Fruit fly (Drosophila melanogaster) whole organism, adult: Measurements from ENCODE around the gene png.

Experiments
- CG11617 ChIP-seq: fragments of 200-800 bp; sonication (Bioruptor generic); optimal IDR thresholded peaks from 2 replicates; lab custom pipeline; 2017; ENCODE audit warnings: mild to moderate bottlenecking, missing biosample characterization, missing genetic modification reagents, missing genetic modification characterization
- CG12768 ChIP-seq: fragments of 200-800 bp; sonication (Bioruptor generic); optimal IDR thresholded peaks from 2 replicates; lab custom pipeline; 2017; ENCODE audit warnings: missing biosample characterization, missing genetic modification characterization, mild to moderate bottlenecking, moderate library complexity, missing genetic modification reagents
- CG14711 ChIP-seq: fragments of 200-800 bp; sonication (Bioruptor generic); optimal IDR thresholded peaks from 2 replicates; lab custom pipeline; 2018; ENCODE audit warnings: missing biosample characterization, mild to moderate bottlenecking, missing genetic modification characterization, moderate library complexity
- CG1620 ChIP-seq: fragments of 200-800 bp; sonication (Bioruptor generic); optimal IDR thresholded peaks from 2 replicates; lab custom pipeline; 2016; ENCODE audit warnings: missing biosample characterization, missing genetic modification characterization
- CG33017 ChIP-seq: fragments of 200-800 bp; sonication (Bioruptor generic); optimal IDR thresholded peaks from 2 replicates; lab custom pipeline; 2018; ENCODE audit warnings: missing biosample characterization, mild to moderate bottlenecking, missing genetic modification characterization, moderate library complexity
- CG5204 ChIP-seq: fragments of 200-800 bp; sonication (Bioruptor generic); optimal IDR thresholded peaks from 2 replicates; lab custom pipeline; 2016; ENCODE audit warnings: missing biosample characterization, missing genetic modification characterization
- CG7045 ChIP-seq: fragments of 200-800 bp; sonication (Bioruptor generic); optimal IDR thresholded peaks from 2 replicates; lab custom pipeline; 2017; ENCODE audit warnings: missing biosample characterization, mild to moderate bottlenecking, missing genetic modification characterization
- CG7101 ChIP-seq: fragments of 200-800 bp; sonication (Bioruptor generic); optimal IDR thresholded peaks from 2 replicates; lab custom pipeline; 2018; ENCODE audit warnings: missing biosample characterization, mild to moderate bottlenecking, missing genetic modification characterization, moderate library complexity
- Clk ChIP-seq: fragments of 200-800 bp; sonication (Bioruptor generic); optimal IDR thresholded peaks from 2 replicates; lab custom pipeline; 2017; ENCODE audit warnings: missing biosample characterization, missing genetic modification characterization
- Crg-1 ChIP-seq: fragments of 200-800 bp; sonication (Bioruptor generic); optimal IDR thresholded peaks from 2 replicates; lab custom pipeline; 2016; ENCODE audit warnings: missing biosample characterization, missing genetic modification characterization
- Hr96 ChIP-seq: fragments of 200-800 bp; sonication (Bioruptor generic); optimal IDR thresholded peaks from 2 replicates; lab custom pipeline; 2016; ENCODE audit warnings: missing biosample characterization, missing genetic modification characterization
- Mnt ChIP-seq: fragments of 200-800 bp; sonication (Bioruptor generic); optimal IDR thresholded peaks from 2 replicates; lab custom pipeline; 2016; ENCODE audit warnings: missing biosample characterization, mild to moderate bottlenecking, missing genetic modification characterization
- bab1 ChIP-seq: fragments of 200-800 bp; sonication (Bioruptor generic); optimal IDR thresholded peaks from 3 replicates; lab custom pipeline; 2019; ENCODE audit warnings: missing biosample characterization, mild to moderate bottlenecking, missing genetic modification characterization, moderate library complexity
- cic ChIP-seq: fragments of 200-800 bp; sonication (Bioruptor generic); optimal IDR thresholded peaks from 2 replicates; lab custom pipeline; 2017; ENCODE audit warnings: missing biosample characterization, mild to moderate bottlenecking, missing genetic modification characterization, moderate library complexity
- cnc ChIP-seq, 2 experiments: fragments of >200 bp; optimal IDR thresholded peaks; 2 replicates each; lab custom pipeline; 2017
- kay ChIP-seq: fragments of 200-800 bp; sonication (Bioruptor generic); peaks from one replicate; lab custom pipeline; 2016; ENCODE audit warnings: missing biosample characterization, missing genetic modification characterization, borderline replicate concordance
- ovo ChIP-seq: fragments of 200-800 bp; sonication (Bioruptor generic); optimal IDR thresholded peaks from 2 replicates; lab custom pipeline; 2016; ENCODE audit warnings: missing biosample characterization, missing genetic modification characterization
- pad ChIP-seq: fragments of 200-800 bp; sonication (Bioruptor generic); optimal IDR thresholded peaks from 3 replicates; lab custom pipeline; 2017; ENCODE audit warnings: missing biosample characterization, missing genetic modification characterization, mild to moderate bottlenecking, moderate library complexity, missing genetic modification reagents
- tj ChIP-seq: fragments of 200-800 bp; sonication (Bioruptor generic); optimal IDR thresholded peaks from 3 replicates; lab custom pipeline; 2017; ENCODE audit warnings: missing biosample characterization, mild to moderate bottlenecking, missing genetic modification characterization, moderate library complexity
- toe ChIP-seq: fragments of 200-800 bp; sonication (Bioruptor generic); optimal IDR thresholded peaks from 2 replicates; lab custom pipeline; 2016; ENCODE audit warnings: missing biosample characterization, missing genetic modification characterization

Gene png

DNA sequence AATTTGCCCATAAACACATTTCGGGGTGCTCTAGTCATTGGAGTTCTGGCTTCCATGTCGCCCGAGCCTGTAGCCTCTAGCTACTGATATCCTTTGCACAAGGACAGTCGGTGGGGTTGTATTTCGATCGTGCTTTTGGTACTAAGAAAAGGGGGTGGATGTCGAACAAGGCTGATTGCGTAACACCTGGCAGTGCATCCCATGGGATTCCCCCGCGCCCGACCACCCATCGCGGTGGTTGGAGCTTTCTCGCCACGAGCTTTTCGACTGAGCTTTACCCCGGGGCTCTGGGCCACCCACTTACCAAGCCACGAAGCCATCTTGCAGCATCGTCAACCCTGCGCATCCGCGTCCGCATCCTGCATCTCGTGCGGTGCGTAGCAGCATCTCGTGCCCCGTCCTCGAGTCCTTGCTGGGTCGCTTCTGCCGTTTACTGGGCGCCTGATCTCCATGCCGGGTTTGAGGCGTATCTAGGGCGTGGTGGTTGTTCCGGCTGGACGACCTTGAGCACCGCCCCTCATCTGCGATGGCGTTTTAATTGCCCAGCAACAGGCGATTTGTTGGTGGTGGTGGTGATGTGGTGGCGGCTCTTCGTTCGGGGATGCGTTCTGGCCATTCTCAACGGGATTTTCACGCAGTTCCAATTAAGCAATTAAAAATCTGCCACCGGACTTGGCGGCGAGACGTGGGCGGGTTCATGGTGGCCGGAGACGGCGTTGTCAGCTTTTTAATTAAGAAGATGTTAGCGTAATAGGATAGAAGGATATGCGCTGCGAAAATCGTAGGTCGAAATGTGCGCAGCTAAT lies 40.5 kb upstream of the png start:
- TF ChIP-seq Crg-1 (GFP tag; lab: Kevin White, UChicago) (no peak), CG7101 (tag; lab: Kevin White, UChicago) (no peak), pad (GFP tag; lab: Kevin White, UChicago) (no peak), CG11617 (GFP tag; lab: Kevin White, UChicago) (no peak), tj (GFP tag; lab: Kevin White, UChicago) (no peak), CG1620 (GFP tag; lab: Kevin White, UChicago) (no peak), CG7045 (no peak), toe (GFP tag; lab: Kevin White, UChicago) (no peak), cnc (optimal IDR thresholded peaks at IDR 0.05; lab: Kevin White, UChicago) (no peak), CG12768 (GFP tag; lab: Kevin White, UChicago) (no peak), Clk (GFP tag; lab: Kevin White, UChicago) (no peak), kay (GFP tag; lab: Kevin White, UChicago) (no peak), ovo (GFP tag; lab: Kevin White, UChicago) (no peak), Hr96 (GFP tag; lab: Kevin White, UChicago) (no peak), CG33017 (tag; lab: Kevin White, UChicago) (no peak)

DNA sequence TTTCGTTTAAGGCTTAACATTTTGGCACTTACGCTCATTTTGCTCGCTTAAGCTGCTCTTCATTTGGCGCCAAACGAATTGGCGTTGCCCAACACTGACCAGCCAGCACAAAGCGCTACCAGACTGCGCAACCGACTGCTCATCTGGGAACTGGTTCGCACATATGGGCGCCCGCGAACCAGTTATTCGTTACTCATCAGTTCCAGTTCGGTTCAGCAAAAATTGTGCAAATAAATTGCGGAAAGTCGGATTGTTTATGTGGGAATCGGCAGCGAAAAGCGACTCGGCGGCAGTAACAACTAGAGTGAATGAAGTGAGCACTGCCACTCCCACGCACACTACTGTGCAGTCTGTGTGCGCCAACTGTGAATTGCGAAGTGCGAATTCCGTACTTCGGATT lies 35.5 kb upstream of the png start, which contains the start of gene Rilpl:
Gene Rilpl (plus strand): TSS at position 180 of the 400 bp plus-strand sequence.
- no peak for TF ChIP-seq Hr96 (GFP tag; lab: Kevin White, UChicago)
- no peak for TF ChIP-seq CG33017 (tag; lab: Kevin White, UChicago)
- TF ChIP-seq bab1 (GFP tag; lab: Kevin White, UChicago): peak; percentile 70
- TF ChIP-seq CG12768 (GFP tag; lab: Kevin White, UChicago): peak; percentile 53
- peak; percentile 4 for TF ChIP-seq CG14711 (tag; lab: Kevin White, UChicago)
- peak; percentile 23 for TF ChIP-seq tj (GFP tag; lab: Kevin White, UChicago)
- TF ChIP-seq cic: peak; percentile 49
- TF ChIP-seq ovo (GFP tag; lab: Kevin White, UChicago): peak; percentile 6
- peak; percentile 69 for TF ChIP-seq kay (GFP tag; lab: Kevin White, UChicago)
- TF ChIP-seq Clk (GFP tag; lab: Kevin White, UChicago): no peak
- no peak for TF ChIP-seq CG11617 (GFP tag; lab: Kevin White, UChicago)
- no peak for TF ChIP-seq CG7045
- TF ChIP-seq CG7101 (tag; lab: Kevin White, UChicago): peak; percentile 62
- TF ChIP-seq Crg-1 (GFP tag; lab: Kevin White, UChicago): peak; percentile 77
- TF ChIP-seq cnc (optimal IDR thresholded peaks at IDR 0.05; lab: Kevin White, UChicago): no peak
- TF ChIP-seq pad (GFP tag; lab: Kevin White, UChicago): peak; percentile 57
- peak; percentile 29 for TF ChIP-seq toe (GFP tag; lab: Kevin White, UChicago)
- peak; percentile 81 for TF ChIP-seq Mnt (GFP tag; lab: Kevin White, UChicago)
- TF ChIP-seq CG1620 (GFP tag; lab: Kevin White, UChicago): peak; percentile 69
- TF ChIP-seq CG5204 (GFP tag; lab: Kevin White, UChicago): no peak

DNA sequence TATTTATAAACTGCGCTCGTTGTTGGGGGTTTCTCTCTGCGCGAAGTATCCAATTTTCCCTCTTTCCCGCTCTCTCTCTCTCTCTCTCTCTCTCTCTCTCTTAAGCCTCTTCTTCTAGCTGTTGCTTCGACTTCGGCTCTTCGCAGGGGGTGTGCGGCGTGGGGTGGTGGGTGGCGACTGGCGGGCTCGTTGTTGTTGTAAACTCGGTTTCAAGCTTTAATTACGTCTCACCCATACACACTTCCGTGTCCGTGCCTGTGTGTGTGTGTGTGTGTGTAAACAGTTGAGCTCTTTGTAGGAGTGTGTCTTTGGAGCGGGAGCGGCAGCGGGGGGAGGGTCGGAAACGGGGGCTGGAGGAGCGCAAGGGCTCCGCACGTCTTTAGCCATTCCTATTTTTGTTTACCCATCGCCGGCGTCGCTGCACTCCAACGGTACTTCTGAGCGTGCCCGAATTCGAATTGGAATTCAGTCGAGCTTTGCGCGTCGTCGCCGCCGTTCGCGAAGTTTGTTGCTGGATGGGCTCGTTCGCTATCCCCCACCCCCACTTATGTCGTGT lies 30.8 kb upstream of the png start:
- TF ChIP-seq pad (GFP tag; lab: Kevin White, UChicago) (peak; percentile 40), tj (GFP tag; lab: Kevin White, UChicago) (peak; percentile 36), CG12768 (GFP tag; lab: Kevin White, UChicago) (peak; percentile 36), bab1 (GFP tag; lab: Kevin White, UChicago) (peak; percentile 18), Hr96 (GFP tag; lab: Kevin White, UChicago) (no peak), CG5204 (GFP tag; lab: Kevin White, UChicago) (no peak), ovo (GFP tag; lab: Kevin White, UChicago) (peak; percentile 90)

DNA sequence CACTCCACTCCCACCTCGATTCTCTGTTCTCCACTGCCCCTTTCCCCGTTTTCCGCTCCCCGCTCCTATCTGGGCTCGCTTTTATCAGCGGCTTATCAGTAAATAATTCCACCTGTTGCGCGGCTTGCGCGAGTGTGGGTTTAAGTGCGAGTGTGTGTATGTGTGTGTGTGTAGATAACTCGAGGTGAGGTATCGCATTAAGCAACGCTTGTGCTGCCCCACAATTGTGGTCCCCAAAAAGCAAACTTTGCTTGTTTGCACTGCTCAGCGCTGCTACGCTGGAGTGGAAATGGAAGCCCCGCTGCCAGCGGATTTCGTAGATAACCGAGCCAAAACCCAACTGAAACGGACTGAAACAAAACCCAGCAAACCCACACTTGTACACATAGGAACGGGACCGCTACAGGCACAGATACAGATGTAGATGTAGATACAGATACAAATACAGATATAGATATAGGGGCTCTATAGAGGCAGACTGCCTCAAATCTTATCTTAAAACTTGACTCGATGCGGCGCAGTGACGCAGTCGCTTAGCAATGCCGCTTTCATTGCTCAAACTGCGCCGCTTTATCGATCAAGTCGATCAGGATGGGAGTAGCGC lies 29.9 kb upstream of the png start:
- TF ChIP-seq CG7045 (no peak), kay (GFP tag; lab: Kevin White, UChicago) (no peak), CG11617 (GFP tag; lab: Kevin White, UChicago) (no peak), CG1620 (GFP tag; lab: Kevin White, UChicago) (no peak), CG33017 (tag; lab: Kevin White, UChicago) (no peak), CG5204 (GFP tag; lab: Kevin White, UChicago) (no peak), CG12768 (GFP tag; lab: Kevin White, UChicago) (peak; percentile 16), tj (GFP tag; lab: Kevin White, UChicago) (peak; percentile 64), pad (GFP tag; lab: Kevin White, UChicago) (peak; percentile 8), toe (GFP tag; lab: Kevin White, UChicago) (no peak), Mnt (GFP tag; lab: Kevin White, UChicago) (peak; percentile 31), Crg-1 (GFP tag; lab: Kevin White, UChicago) (no peak), Clk (GFP tag; lab: Kevin White, UChicago) (no peak), ovo (GFP tag; lab: Kevin White, UChicago) (no peak), bab1 (GFP tag; lab: Kevin White, UChicago) (no peak), cnc (optimal IDR thresholded peaks at IDR 0.05; lab: Kevin White, UChicago) (no peak), CG7101 (tag; lab: Kevin White, UChicago) (no peak), cic (no peak), CG14711 (tag; lab: Kevin White, UChicago) (no peak), Hr96 (GFP tag; lab: Kevin White, UChicago) (no peak)
